Fruit fly (Drosophila melanogaster): Measurements from ENCODE around the gene tefu.

The tefu gene

DNA sequence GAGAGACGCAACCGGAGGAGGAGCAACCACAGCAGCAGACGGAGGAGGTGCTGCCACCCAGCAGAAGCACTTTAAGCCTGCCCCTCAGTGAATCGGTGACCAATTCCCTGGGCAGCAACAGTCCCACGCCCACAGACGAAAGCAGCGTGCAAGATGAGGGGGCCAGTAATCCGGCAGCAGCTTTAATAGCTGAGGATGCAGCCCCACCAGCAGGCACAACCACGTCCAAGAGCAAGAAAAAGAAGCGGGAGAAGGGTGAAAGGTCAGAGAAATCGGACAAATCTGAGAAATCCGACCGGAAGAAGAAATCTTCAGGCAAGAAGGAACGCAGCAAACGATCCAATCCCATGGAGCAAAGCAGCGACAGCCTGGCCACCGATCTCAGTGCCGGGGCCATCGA lies 46.8 kb upstream of the tefu start:
- TF ChIP-seq Med (GFP tag): peak; percentile 26
- TF ChIP-seq Ets65A (GFP tag): peak; percentile 91
- no peak for TF ChIP-seq sima (GFP tag; optimal IDR thresholded peaks at IDR 0.05)

DNA sequence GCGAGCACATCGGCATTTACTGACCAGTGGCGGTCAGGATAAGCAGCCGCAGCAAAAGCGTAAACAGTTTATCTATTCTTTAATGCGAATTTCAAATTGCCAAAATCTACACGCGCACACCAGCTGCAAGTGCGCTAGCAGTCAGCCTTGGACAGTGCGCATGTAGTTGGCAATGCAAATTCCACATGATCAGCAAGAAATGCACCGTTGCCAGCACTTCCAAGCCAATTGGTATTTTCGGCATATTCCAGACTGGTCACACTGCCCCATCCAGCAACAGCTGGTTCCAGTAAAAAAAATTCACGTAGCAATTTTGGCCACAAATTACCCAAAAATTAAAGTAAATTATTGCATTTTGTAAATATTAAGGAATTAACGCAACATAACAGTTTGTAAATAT lies 45.7 kb upstream of the tefu start:
- TF ChIP-seq CG2116 (GFP tag; optimal IDR thresholded peaks at IDR 0.05) (peak; percentile 89), CG5245 (GFP tag; optimal IDR thresholded peaks at IDR 0.05) (no peak), stwl (tag; optimal IDR thresholded peaks at IDR 0.05) (peak; percentile 77), trem (tag; optimal IDR thresholded peaks at IDR 0.05) (peak; percentile 64), Ets97D (GFP tag; optimal IDR thresholded peaks at IDR 0.05) (peak; percentile 75), CG12104 (GFP tag; optimal IDR thresholded peaks at IDR 0.05) (no peak), CG31441 (GFP tag; IDR thresholded peaks at IDR 0.05) (no peak), CG4282 (GFP tag; optimal IDR thresholded peaks at IDR 0.05) (peak; percentile 46), CG17829 (tag; optimal IDR thresholded peaks at IDR 0.05) (peak; percentile 54), chm (GFP tag; IDR thresholded peaks at IDR 0.05) (no peak), mirr (GFP tag; optimal IDR thresholded peaks at IDR 0.05) (peak; percentile 8), CG34422 (GFP tag; IDR thresholded peaks at IDR 0.05) (no peak), bab2 (GFP tag; optimal IDR thresholded peaks at IDR 0.05) (no peak), Hmr (GFP tag; optimal IDR thresholded peaks at IDR 0.05) (peak; percentile 55), CG15514 (GFP tag; optimal IDR thresholded peaks at IDR 0.05) (peak; percentile 83), lab (GFP tag; optimal IDR thresholded peaks at IDR 0.05) (no peak), Hsf (GFP tag; optimal IDR thresholded peaks at IDR 0.05) (peak; percentile 24), twi (tag; optimal IDR thresholded peaks at IDR 0.05) (peak; percentile 33), Ptx1 (GFP tag; IDR thresholded peaks at IDR 0.05) (no peak), ranshi (GFP tag; IDR thresholded peaks at IDR 0.05) (no peak), chn (GFP tag; optimal IDR thresholded peaks at IDR 0.05) (peak; percentile 45), scrt (GFP tag; optimal IDR thresholded peaks at IDR 0.05) (peak; percentile 85), tll (GFP tag; optimal IDR thresholded peaks at IDR 0.05) (peak in 1 of 2 experiments; percentile 34), oc (tag; optimal IDR thresholded peaks at IDR 0.05) (peak; percentile 33), ewg (GFP tag; optimal IDR thresholded peaks at IDR 0.05) (peak; percentile 25), pho (GFP tag; optimal IDR thresholded peaks at IDR 0.05) (peak; percentile 17), CG42726 (GFP tag; IDR thresholded peaks at IDR 0.05; ENCODE audit: partially characterized antibody) (no peak), al (GFP tag; IDR thresholded peaks at IDR 0.05) (no peak), CG12219 (GFP tag; optimal IDR thresholded peaks at IDR 0.05) (no peak), hkb (optimal IDR thresholded peaks at IDR 0.05) (peak; percentile 8), hkb (GFP tag; IDR thresholded peaks at IDR 0.05) (no peak), CG10462 (GFP tag; optimal IDR thresholded peaks at IDR 0.05) (peak; percentile 82), Sin3A (optimal IDR thresholded peaks at IDR 0.05) (peak; percentile 96), Med (GFP tag) (peak; percentile 86), CG2889 (GFP tag; IDR thresholded peaks at IDR 0.05) (no peak), hb (GFP tag; IDR thresholded peaks at IDR 0.05; ENCODE audit: partially characterized antibody) (no peak), sens-2 (GFP tag; IDR thresholded peaks at IDR 0.05) (no peak), Vsx1 (GFP tag; optimal IDR thresholded peaks at IDR 0.05) (no peak), sd (tag; optimal IDR thresholded peaks at IDR 0.05) (peak; percentile 98), Hr51 (GFP tag; optimal IDR thresholded peaks at IDR 0.05) (peak in 1 of 2 experiments; percentile 7), Poxn (GFP tag; IDR thresholded peaks at IDR 0.05) (no peak), Myb (GFP tag; optimal IDR thresholded peaks at IDR 0.05) (peak; percentile 93), sob (GFP tag; IDR thresholded peaks at IDR 0.05) (no peak), YL-1 (GFP tag; optimal IDR thresholded peaks at IDR 0.05) (peak; percentile 49), ash1 (GFP tag; optimal IDR thresholded peaks at IDR 0.05) (no peak), mld (GFP tag; IDR thresholded peaks at IDR 0.05; ENCODE audit: partially characterized antibody) (no peak), tap (tag; optimal IDR thresholded peaks at IDR 0.05) (no peak), dpn (GFP tag; optimal IDR thresholded peaks at IDR 0.05) (peak; percentile 34 to 39)

All from whole organism, embryonic.